Fruit fly (Drosophila melanogaster) whole organism, wandering third instar larva: ENCODE results near the gene CG31687.
"Not testable (repeated sequence)": the region's sequence is repeated elsewhere in the genome, so short reads cannot be mapped to it uniquely, and the experiment has no call there.

Experiments
- Abd-B ChIP-seq: fragments of >200 bp; optimal IDR thresholded peaks from 2 replicates; lab custom pipeline; 2017; ENCODE audit warnings: missing biosample characterization, missing genetic modification characterization
- CG32264 ChIP-seq: fragments of 200-800 bp; sonication (Bioruptor generic); optimal IDR thresholded peaks from 2 replicates; lab custom pipeline; 2016; ENCODE audit warnings: missing biosample characterization, missing genetic modification characterization
- CG9705 ChIP-seq: fragments of 200-800 bp; sonication (Bioruptor generic); optimal IDR thresholded peaks from 2 replicates; lab custom pipeline; 2018; ENCODE audit warnings: missing biosample characterization, mild to moderate bottlenecking, missing genetic modification characterization
- CrebA ChIP-seq: fragments of 200-800 bp; sonication (Bioruptor generic); optimal IDR thresholded peaks from 2 replicates; lab custom pipeline; 2016; ENCODE audit warnings: missing biosample characterization, mild to moderate bottlenecking, missing genetic modification characterization, borderline replicate concordance
- Dfd ChIP-seq: fragments of >200 bp; optimal IDR thresholded peaks from 2 replicates; lab custom pipeline; 2017; ENCODE audit warnings: missing biosample characterization, missing genetic modification characterization
- Dif ChIP-seq: fragments of 200-275, 200-300 bp; sonication (Bioruptor generic); optimal IDR thresholded peaks from 2 replicates; lab custom pipeline; 2018; ENCODE audit warnings: missing biosample characterization, missing genetic modification characterization; ENCODE audit not compliant: partially characterized antibody
- GATAd ChIP-seq: sonication (Bioruptor generic); optimal IDR thresholded peaks from 2 replicates; lab custom pipeline; 2016; ENCODE audit warnings: missing biosample characterization, missing genetic modification characterization
- HLH106 ChIP-seq: fragments of 200-800 bp; optimal IDR thresholded peaks from 3 replicates; lab custom pipeline; 2019; ENCODE audit warnings: missing biosample characterization, mild to moderate bottlenecking, missing genetic modification characterization, moderate library complexity
- Hnf4 ChIP-seq: fragments of 200-800 bp; sonication (Bioruptor generic); optimal IDR thresholded peaks from 2 replicates; lab custom pipeline; 2016; ENCODE audit warnings: missing biosample characterization, mild to moderate bottlenecking, missing genetic modification characterization
- Hr78 ChIP-seq: fragments of >200 bp; optimal IDR thresholded peaks from 2 replicates; lab custom pipeline; 2017; ENCODE audit warnings: missing biosample characterization, missing genetic modification characterization
- Hr83 ChIP-seq: fragments of 200-300 bp; sonication (Bioruptor generic); optimal IDR thresholded peaks from 2 replicates; lab custom pipeline; 2016; ENCODE audit warnings: missing biosample characterization, mild to moderate bottlenecking, missing genetic modification characterization, moderate library complexity; ENCODE audit not compliant: poor library complexity, severe bottlenecking
- Jra ChIP-seq: sonication (Bioruptor generic); optimal IDR thresholded peaks from 2 replicates; lab custom pipeline; 2016; ENCODE audit warnings: missing biosample characterization, missing genetic modification characterization
- Mio ChIP-seq: sonication (Bioruptor generic); optimal IDR thresholded peaks from 2 replicates; lab custom pipeline; 2016; ENCODE audit warnings: missing biosample characterization, missing genetic modification characterization
- Myc ChIP-seq: fragments of >200 bp; optimal IDR thresholded peaks from 2 replicates; lab custom pipeline; 2017
- N ChIP-seq: fragments of >200 bp; optimal IDR thresholded peaks from 2 replicates; lab custom pipeline; 2018; ENCODE audit warnings: missing biosample characterization, missing external identifiers, missing genetic modification characterization
- OdsH ChIP-seq: fragments of 200-800 bp; sonication (Bioruptor generic); optimal IDR thresholded peaks from 2 replicates; lab custom pipeline; 2016; ENCODE audit warnings: missing biosample characterization, mild to moderate bottlenecking, missing genetic modification characterization
- Rel ChIP-seq, 2 experiments: fragments of 200-800 bp; sonication (Bioruptor generic) in 1 of 2; optimal IDR thresholded peaks; 2 replicates in 1 of 2; 3 replicates in 1 of 2; lab custom pipeline; 2016 to 2019; ENCODE audit warnings: mild to moderate bottlenecking in 2 of 2, missing biosample characterization in 2 of 2, missing genetic modification characterization in 2 of 2, moderate library complexity in 1 of 2
- Sp1 ChIP-seq: fragments of 200-800 bp; sonication (Bioruptor generic); optimal IDR thresholded peaks from 3 replicates; lab custom pipeline; 2019; ENCODE audit warnings: missing biosample characterization, mild to moderate bottlenecking, missing genetic modification characterization, moderate library complexity
- Vsx2 ChIP-seq: fragments of 200-300, 225-300 bp; sonication (Bioruptor generic); optimal IDR thresholded peaks from 2 replicates; lab custom pipeline; 2018; ENCODE audit warnings: missing biosample characterization, missing genetic modification characterization; ENCODE audit not compliant: partially characterized antibody
- br ChIP-seq: fragments of 200-800 bp; sonication (Bioruptor generic); optimal IDR thresholded peaks from 2 replicates; lab custom pipeline; 2016; ENCODE audit warnings: missing biosample characterization, missing genetic modification characterization
- brk ChIP-seq: fragments of 200-800 bp; sonication (Bioruptor generic); optimal IDR thresholded peaks from 2 replicates; lab custom pipeline; 2016; ENCODE audit warnings: missing biosample characterization, mild to moderate bottlenecking, missing genetic modification characterization
- dl ChIP-seq, 2 experiments: fragments of 175-275, 200-275 bp in 1 of 2; fragments of 200-275 bp in 1 of 2; sonication (Bioruptor generic); optimal IDR thresholded peaks; lab custom pipeline; 2018; ENCODE audit warnings: mild to moderate bottlenecking in 2 of 2, missing biosample characterization in 2 of 2, missing genetic modification characterization in 2 of 2, moderate library complexity in 2 of 2; ENCODE audit not compliant: partially characterized antibody in 2 of 2, insufficient read depth in 1 of 2
- dmrt93B ChIP-seq: fragments of 200-800 bp; sonication (Bioruptor generic); optimal IDR thresholded peaks from 2 replicates; lab custom pipeline; 2018; ENCODE audit warnings: missing biosample characterization, mild to moderate bottlenecking, missing genetic modification characterization
- dsf ChIP-seq: sonication (Bioruptor generic); optimal IDR thresholded peaks from 2 replicates; lab custom pipeline; 2016; ENCODE audit warnings: missing biosample characterization, missing genetic modification characterization, borderline replicate concordance
- ey ChIP-seq: fragments of 200-800 bp; sonication (Bioruptor generic); optimal IDR thresholded peaks from 2 replicates; lab custom pipeline; 2016; ENCODE audit warnings: missing biosample characterization, missing genetic modification characterization
- foxo ChIP-seq, 2 experiments: fragments of 200-800 bp; sonication (Bioruptor generic); optimal IDR thresholded peaks; 2 replicates in 1 of 2; 3 replicates in 1 of 2; lab custom pipeline; 2016 to 2017; ENCODE audit warnings: missing biosample characterization in 2 of 2, missing genetic modification characterization in 2 of 2
- fru ChIP-seq: fragments of 200-800 bp; sonication (Bioruptor generic); optimal IDR thresholded peaks from 3 replicates; lab custom pipeline; 2016; ENCODE audit warnings: missing biosample characterization, mild to moderate bottlenecking, missing genetic modification characterization
- h ChIP-seq: fragments of 200-800 bp; sonication (Bioruptor generic); optimal IDR thresholded peaks from 3 replicates; lab custom pipeline; 2016; ENCODE audit warnings: missing biosample characterization, mild to moderate bottlenecking, missing genetic modification characterization
- jim ChIP-seq: fragments of 175-275, 200-325 bp; sonication (Bioruptor generic); optimal IDR thresholded peaks from 2 replicates; lab custom pipeline; 2016; ENCODE audit warnings: missing biosample characterization, mild to moderate bottlenecking, missing genetic modification characterization
- lola ChIP-seq: fragments of >200 bp; optimal IDR thresholded peaks from 2 replicates; lab custom pipeline; 2017; ENCODE audit warnings: missing biosample characterization, missing genetic modification characterization
- pan ChIP-seq: fragments of >200 bp; optimal IDR thresholded peaks from 2 replicates; lab custom pipeline; 2017
- psq ChIP-seq: fragments of 200-800 bp; sonication (Bioruptor generic); optimal IDR thresholded peaks from 3 replicates; lab custom pipeline; 2017; ENCODE audit warnings: missing biosample characterization, mild to moderate bottlenecking, missing genetic modification characterization, moderate library complexity
- rgr ChIP-seq: fragments of 200-800 bp; sonication (Bioruptor generic); optimal IDR thresholded peaks from 3 replicates; lab custom pipeline; 2016; ENCODE audit warnings: missing biosample characterization, mild to moderate bottlenecking, missing genetic modification characterization
- sage ChIP-seq: fragments of 200-800 bp; sonication (Bioruptor generic); optimal IDR thresholded peaks from 2 replicates; lab custom pipeline; 2016; ENCODE audit warnings: missing biosample characterization, mild to moderate bottlenecking, missing genetic modification characterization
- sv ChIP-seq: fragments of 200-800 bp; sonication (Bioruptor generic); optimal IDR thresholded peaks from 3 replicates; lab custom pipeline; 2016; ENCODE audit warnings: missing biosample characterization, missing genetic modification characterization
- tai ChIP-seq: sonication (Bioruptor generic); optimal IDR thresholded peaks from 2 replicates; lab custom pipeline; 2016; ENCODE audit warnings: missing biosample characterization, missing genetic modification characterization
- usp ChIP-seq: fragments of >200 bp; optimal IDR thresholded peaks from 2 replicates; lab custom pipeline; 2017; ENCODE audit warnings: missing biosample characterization, missing genetic modification characterization
- woc ChIP-seq: sonication (Bioruptor generic); optimal IDR thresholded peaks from 2 replicates; lab custom pipeline; 2016; ENCODE audit warnings: missing biosample characterization, mild to moderate bottlenecking, missing genetic modification characterization

The CG31687 gene

dm6 chr2L:20449864-20450263, at the start of gene CG31687, which contains the start of gene CG31683:
Gene CG31687, plus strand, starts transcription at chr2L:20450225.
Gene CG31683, minus strand, starts transcription at chr2L:20449964.
- TF ChIP-seq rgr; lola (GFP tag; lab: Kevin White, UChicago); OdsH (GFP tag; lab: Kevin White, UChicago): not testable (repeated sequence)

DNA sequence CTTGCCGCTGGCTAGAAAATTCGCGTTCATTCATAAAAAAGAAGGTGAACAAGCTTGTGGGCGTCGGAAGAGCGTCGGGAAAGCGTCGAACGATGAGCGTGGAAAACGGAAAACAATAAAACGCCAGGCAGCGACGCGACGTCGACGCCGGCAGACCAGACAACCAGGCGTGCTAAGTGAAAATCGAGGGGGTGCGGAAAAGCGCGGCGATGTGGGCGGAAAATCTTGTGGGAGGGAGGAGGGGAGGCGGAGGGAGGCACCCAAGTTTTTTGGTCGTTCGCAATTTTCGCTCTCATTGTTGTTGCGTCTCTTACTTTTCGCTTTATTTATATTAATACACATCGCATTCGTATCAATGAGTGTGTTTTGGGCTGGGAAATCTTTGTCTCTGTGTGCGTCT, 49.1 kb upstream of the CG31687 start:
- no peak for TF ChIP-seq Abd-B (GFP tag; lab: Kevin White, UChicago)
- TF ChIP-seq sv, result no peak
- no peak for TF ChIP-seq Jra (GFP tag; lab: Kevin White, UChicago)
- no peak for TF ChIP-seq GATAd
- TF ChIP-seq fru (GFP tag; lab: Kevin White, UChicago), result peak; percentile 7
- no peak for TF ChIP-seq usp

DNA sequence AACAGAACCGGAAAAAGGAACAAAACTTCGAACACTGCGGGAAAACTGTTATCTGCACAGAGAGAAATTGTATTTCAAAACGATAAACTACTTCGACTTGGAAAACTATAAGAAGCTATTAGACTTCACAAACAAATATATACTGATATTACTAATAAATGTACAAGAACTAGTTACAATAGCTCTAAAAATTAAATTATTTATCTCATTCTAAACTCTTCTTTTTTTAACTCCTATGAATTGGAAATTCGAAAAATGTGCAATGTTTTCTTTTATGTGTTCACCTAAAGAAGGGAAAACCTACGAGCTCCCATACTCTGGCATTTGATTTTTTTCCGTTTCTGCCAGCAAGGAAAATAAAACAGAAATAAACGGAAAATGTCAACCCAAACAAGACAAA, 48.6 kb upstream of the CG31687 start:
- TF ChIP-seq Mio (GFP tag; lab: Kevin White, UChicago) (no peak), rgr (no peak), Rel (GFP tag; optimal IDR thresholded peaks at IDR 0.05; lab: Kevin White, UChicago) (no peak), Rel (tag; optimal IDR thresholded peaks at IDR 0.05; lab: Kevin White, UChicago) (no peak), CG9705 (GFP tag; lab: Kevin White, UChicago) (no peak), OdsH (GFP tag; lab: Kevin White, UChicago) (no peak), GATAd (no peak), jim (no peak), tai (no peak), Abd-B (GFP tag; lab: Kevin White, UChicago) (no peak), dsf (GFP tag; lab: Kevin White, UChicago) (no peak), psq (GFP tag; lab: Kevin White, UChicago) (no peak), N (no peak), CG32264 (no peak)

dm6 chr2L:20413826-20414225, 36.2 kb upstream of the CG31687 start:
- TF ChIP-seq Mio (GFP tag; lab: Kevin White, UChicago), result no peak
- TF ChIP-seq jim, result no peak
- TF ChIP-seq Rel (GFP tag; optimal IDR thresholded peaks at IDR 0.05; lab: Kevin White, UChicago), result no peak
- TF ChIP-seq Rel (tag; optimal IDR thresholded peaks at IDR 0.05; lab: Kevin White, UChicago), result no peak
- TF ChIP-seq CG9705 (GFP tag; lab: Kevin White, UChicago), result no peak
- TF ChIP-seq GATAd, result no peak
- TF ChIP-seq dsf (GFP tag; lab: Kevin White, UChicago), result no peak
- no peak for TF ChIP-seq br (GFP tag; lab: Kevin White, UChicago)
- TF ChIP-seq CrebA (GFP tag; lab: Kevin White, UChicago), result no peak
- TF ChIP-seq Hnf4, result no peak
- no peak for TF ChIP-seq usp
- no peak for TF ChIP-seq woc (GFP tag; lab: Kevin White, UChicago)
- no peak for TF ChIP-seq h
- no peak for TF ChIP-seq tai
- no peak for TF ChIP-seq psq (GFP tag; lab: Kevin White, UChicago)
- no peak for TF ChIP-seq pan (lab: Kevin White, UChicago)
- TF ChIP-seq dl (GFP tag; optimal IDR thresholded peaks at IDR 0.05; lab: Kevin White, UChicago; ENCODE audit: insufficient read depth in 1 of 2, partially characterized antibody in 2 of 2), result no peak

DNA sequence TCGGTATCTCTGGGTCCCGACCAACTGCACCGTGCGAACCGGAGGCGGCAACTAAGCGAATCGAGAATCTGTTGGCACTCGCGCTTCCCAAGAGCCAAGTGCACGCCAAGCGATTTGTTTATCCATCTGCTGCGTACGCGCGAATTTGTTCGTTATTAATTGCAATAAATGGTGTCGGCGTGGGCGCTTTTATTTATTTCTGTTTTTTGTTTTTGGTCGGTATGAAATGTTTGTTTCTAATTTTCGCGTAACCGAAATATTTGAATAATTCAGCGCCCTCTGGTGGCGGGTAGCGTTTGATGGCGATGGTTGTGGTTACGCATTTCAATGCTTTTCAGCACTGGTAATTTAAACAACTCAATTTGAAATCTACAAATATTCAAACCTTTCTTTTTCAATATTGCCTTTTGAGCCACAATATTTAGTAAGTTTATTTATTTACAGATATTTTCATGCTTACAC, 35.2 kb upstream of the CG31687 start, which contains the start of gene CG10947:
Gene CG10947, minus strand, starts transcription at position 51 of the 462 bp plus-strand sequence.
- TF ChIP-seq h (peak; percentile 40), woc (GFP tag; lab: Kevin White, UChicago) (no peak), HLH106 (tag; lab: Kevin White, UChicago) (no peak), CG32264 (no peak), OdsH (GFP tag; lab: Kevin White, UChicago) (peak; percentile 22), tai (no peak), foxo (GFP tag; optimal IDR thresholded peaks at IDR 0.05; lab: Kevin White, UChicago) (peak in 1 of 2 experiments; percentile 49), GATAd (no peak), Myc (lab: Kevin White, UChicago) (no peak), CG9705 (GFP tag; lab: Kevin White, UChicago) (no peak), jim (no peak), Sp1 (GFP tag; lab: Kevin White, UChicago) (no peak), Hnf4 (peak; percentile 49), Hr83 (GFP tag; lab: Kevin White, UChicago) (peak; percentile 26), Abd-B (GFP tag; lab: Kevin White, UChicago) (no peak), dl (GFP tag; optimal IDR thresholded peaks at IDR 0.05; lab: Kevin White, UChicago; ENCODE audit: insufficient read depth in 1 of 2, partially characterized antibody in 2 of 2) (no peak), fru (GFP tag; lab: Kevin White, UChicago) (peak; percentile 35), dmrt93B (GFP tag; lab: Kevin White, UChicago) (no peak), pan (lab: Kevin White, UChicago) (no peak), Dfd (GFP tag; lab: Kevin White, UChicago) (no peak), sage (GFP tag; lab: Kevin White, UChicago) (no peak), usp (no peak), rgr (peak; percentile 62), Vsx2 (GFP tag; lab: Kevin White, UChicago) (no peak), Hr78 (GFP tag; lab: Kevin White, UChicago) (no peak), Dif (GFP tag; lab: Kevin White, UChicago) (no peak), brk (no peak), ey (GFP tag; lab: Kevin White, UChicago) (no peak), dsf (GFP tag; lab: Kevin White, UChicago) (no peak), CrebA (GFP tag; lab: Kevin White, UChicago) (no peak), sv (peak; percentile 65), psq (GFP tag; lab: Kevin White, UChicago) (no peak)
